Worm (Caenorhabditis elegans): ENCODE data around the gene F54H12.5.

Gene F54H12.5

DNA sequence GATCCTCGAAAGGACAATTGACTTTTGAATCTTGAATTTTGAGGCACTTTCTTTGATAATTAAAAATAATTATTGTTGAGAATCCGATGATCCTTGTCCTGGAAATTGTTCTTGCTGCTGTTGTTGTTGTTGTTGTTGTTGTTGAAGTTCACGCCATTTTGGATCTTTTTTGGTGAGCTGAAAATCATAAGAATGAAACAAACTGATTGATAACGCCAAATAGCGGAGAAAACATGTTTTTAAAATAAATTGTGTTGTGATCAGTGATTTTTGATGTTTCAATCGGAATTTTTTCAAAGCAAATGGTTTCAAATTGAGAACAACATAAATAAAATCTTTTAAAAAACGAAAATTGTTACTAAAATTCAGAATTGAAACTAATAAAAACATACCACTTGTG is 45.1 kb upstream of the F54H12.5 start:
- no peak for TF ChIP-seq fos-1 (tag; optimal IDR thresholded peaks at IDR 0.05)
- TF ChIP-seq nhr-12 (tag; optimal IDR thresholded peaks at IDR 0.05): no peak
- no peak for TF ChIP-seq fkh-10 (GFP tag; optimal IDR thresholded peaks at IDR 0.05)
- no peak for TF ChIP-seq ama-1 (optimal IDR thresholded peaks at IDR 0.05)
- no peak for TF ChIP-seq nhr-11 (tag; optimal IDR thresholded peaks at IDR 0.05)
- TF ChIP-seq nhr-77 (tag; optimal IDR thresholded peaks at IDR 0.05): no peak
- TF ChIP-seq jun-1 (tag; optimal IDR thresholded peaks at IDR 0.05): no peak
- TF ChIP-seq nhr-43 (tag; optimal IDR thresholded peaks at IDR 0.05; ENCODE audit: poor library complexity, severe bottlenecking): no peak

DNA sequence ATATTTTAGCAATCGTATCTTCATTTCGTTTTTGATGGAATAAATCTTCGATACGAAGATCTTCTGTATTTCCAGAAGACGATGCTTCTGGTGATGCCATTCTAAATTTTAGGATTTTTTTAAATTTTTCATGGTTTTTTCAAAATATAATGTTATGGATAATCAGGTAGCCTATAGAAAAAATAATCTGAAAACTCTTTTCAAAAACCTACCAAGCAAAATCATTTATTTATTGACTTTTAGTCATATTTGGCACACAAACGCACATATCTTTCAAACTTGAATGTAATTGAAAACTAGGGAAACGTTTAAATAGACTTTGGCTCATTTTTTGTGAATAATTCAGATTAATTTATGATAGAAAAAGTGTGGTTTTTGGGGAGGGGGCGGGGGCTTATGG is 44.5 kb upstream of the F54H12.5 start, which contains the start of gene F44B9.5:
F44B9.5 (minus strand) TSS at position 101 of the 400 bp plus-strand sequence.
- TF ChIP-seq nhr-67 (tag; optimal IDR thresholded peaks at IDR 0.05): no peak
- no peak for TF ChIP-seq eor-1 (tag; optimal IDR thresholded peaks at IDR 0.05)

DNA sequence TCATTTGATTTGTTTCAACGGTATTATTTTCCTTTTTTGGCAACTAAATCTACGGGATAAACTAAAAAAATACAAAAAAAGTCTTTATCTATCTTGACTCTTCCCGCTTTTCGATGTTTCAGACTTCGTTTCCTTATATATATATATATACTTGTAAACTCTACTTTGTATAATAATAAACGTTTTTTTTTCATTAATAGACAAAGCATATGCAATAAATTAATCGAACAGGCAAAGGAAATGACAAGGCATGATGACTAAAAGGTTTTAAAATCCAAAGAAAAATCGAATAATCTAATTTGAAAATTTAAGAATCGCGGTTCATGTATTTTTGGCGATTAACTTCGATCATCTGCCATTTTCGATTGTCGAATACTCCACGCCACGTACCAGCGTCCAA is 41.6 kb upstream of the F54H12.5 start:
- TF ChIP-seq nhr-28 (tag; optimal IDR thresholded peaks at IDR 0.05) (no peak), zag-1 (tag; optimal IDR thresholded peaks at IDR 0.05) (no peak), nhr-25 (tag; optimal IDR thresholded peaks at IDR 0.05) (no peak), nhr-77 (tag; optimal IDR thresholded peaks at IDR 0.05) (no peak)

DNA sequence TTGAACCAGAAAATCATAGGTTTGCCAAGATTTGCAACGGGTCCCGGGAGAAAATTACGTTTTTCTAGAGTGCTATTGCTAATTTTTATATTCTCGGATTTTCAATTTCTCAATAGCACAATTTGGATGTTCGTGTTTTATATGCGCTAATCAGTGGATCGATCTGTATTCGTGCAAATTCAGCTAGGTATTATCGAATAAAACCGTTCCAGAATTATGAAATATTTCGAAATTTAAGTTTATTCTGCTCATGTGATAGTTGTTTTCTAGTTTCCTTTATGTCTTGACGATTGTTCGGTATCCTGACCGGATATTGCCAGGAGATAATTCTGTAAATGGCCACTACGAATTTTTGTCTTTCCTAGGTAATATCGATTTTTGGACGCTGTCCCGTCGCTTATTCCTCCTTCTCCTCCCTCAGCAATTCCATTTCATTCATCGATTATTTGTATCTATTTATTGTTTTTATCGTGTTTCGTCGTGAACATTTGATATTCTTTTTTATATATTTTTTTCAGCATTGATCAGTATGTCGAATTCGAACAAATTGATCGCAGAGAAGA is 38.4 kb upstream of the F54H12.5 start, which contains the start of gene cit-1.2:
cit-1.2 (plus strand) TSS at position 513 of the 563 bp plus-strand sequence.
- no peak for TF ChIP-seq ama-1 (optimal IDR thresholded peaks at IDR 0.05)

DNA sequence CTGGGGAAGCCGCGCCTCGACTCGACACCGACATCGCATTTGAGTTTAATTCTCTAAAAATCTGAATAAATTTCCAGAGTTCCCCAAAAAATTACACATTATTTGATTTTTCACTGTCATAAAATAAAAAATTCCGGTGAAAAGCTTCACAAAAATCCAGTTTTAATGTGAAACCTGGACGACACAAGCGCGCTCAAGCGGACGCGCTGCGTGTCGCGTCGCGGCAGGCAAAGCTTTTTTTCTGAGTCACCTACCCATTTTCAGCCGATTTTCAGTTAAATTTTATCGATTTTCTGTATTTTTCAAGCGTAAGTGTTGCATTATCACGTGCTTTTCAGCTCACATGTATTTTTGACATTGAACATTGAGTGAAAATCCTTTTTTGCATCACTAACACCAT is 37.8 kb upstream of the F54H12.5 start, which contains the start of gene cit-1.1:
cit-1.1 (minus strand) TSS at position 53 of the 400 bp plus-strand sequence.
- TF ChIP-seq sea-2 (GFP tag; optimal IDR thresholded peaks at IDR 0.05): no peak
- peak; percentile 46 for TF ChIP-seq nfya-1 (tag; optimal IDR thresholded peaks at IDR 0.05; ENCODE audit: insufficient read depth)
- TF ChIP-seq pha-4 (tag; optimal IDR thresholded peaks at IDR 0.05): peak; percentile 11
- TF ChIP-seq ztf-11 (tag; optimal IDR thresholded peaks at IDR 0.05): no peak
- no peak for TF ChIP-seq fkh-2 (tag; optimal IDR thresholded peaks at IDR 0.05)
- peak; percentile 19 for TF ChIP-seq elt-2 (tag; optimal IDR thresholded peaks at IDR 0.05)
- TF ChIP-seq lin-39 (tag; optimal IDR thresholded peaks at IDR 0.05): peak; percentile 59
- TF ChIP-seq hmg-11 (tag; optimal IDR thresholded peaks at IDR 0.05): peak; percentile 36
- no peak for TF ChIP-seq lsy-12 (tag; optimal IDR thresholded peaks at IDR 0.05)
- peak; percentile 60 for TF ChIP-seq lin-15B (tag; optimal IDR thresholded peaks at IDR 0.05)
- TF ChIP-seq elt-1 (tag; optimal IDR thresholded peaks at IDR 0.05): no peak
- TF ChIP-seq ceh-28 (tag; optimal IDR thresholded peaks at IDR 0.05): no peak
- TF ChIP-seq egl-5 (tag; optimal IDR thresholded peaks at IDR 0.05): peak; percentile 37
- no peak for TF ChIP-seq unc-39 (tag; optimal IDR thresholded peaks at IDR 0.05)

DNA sequence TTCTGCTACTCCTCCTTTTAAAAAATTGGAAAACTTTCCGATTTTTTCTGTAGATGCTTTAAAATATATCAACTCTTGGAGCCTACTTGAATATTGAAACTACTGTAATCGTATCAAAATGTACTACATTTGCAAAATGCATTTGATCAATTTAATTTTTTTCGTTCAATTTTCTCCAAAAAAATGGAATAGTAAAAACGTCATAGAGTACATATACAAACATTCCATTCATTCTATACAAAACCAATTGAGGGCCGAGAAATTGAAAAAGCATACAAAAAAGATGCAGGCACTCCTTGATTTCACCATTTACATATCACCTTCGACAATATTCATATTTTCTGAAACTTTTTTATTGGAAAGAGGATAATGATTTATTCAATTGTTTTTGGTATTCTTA is 32.1 kb upstream of the F54H12.5 start, which contains the start of gene C06G4.6:
C06G4.6 (plus strand) TSS at position 301 of the 400 bp plus-strand sequence.
- TF ChIP-seq elt-1 (tag; optimal IDR thresholded peaks at IDR 0.05): no peak
- TF ChIP-seq ztf-11 (tag; optimal IDR thresholded peaks at IDR 0.05): no peak

DNA sequence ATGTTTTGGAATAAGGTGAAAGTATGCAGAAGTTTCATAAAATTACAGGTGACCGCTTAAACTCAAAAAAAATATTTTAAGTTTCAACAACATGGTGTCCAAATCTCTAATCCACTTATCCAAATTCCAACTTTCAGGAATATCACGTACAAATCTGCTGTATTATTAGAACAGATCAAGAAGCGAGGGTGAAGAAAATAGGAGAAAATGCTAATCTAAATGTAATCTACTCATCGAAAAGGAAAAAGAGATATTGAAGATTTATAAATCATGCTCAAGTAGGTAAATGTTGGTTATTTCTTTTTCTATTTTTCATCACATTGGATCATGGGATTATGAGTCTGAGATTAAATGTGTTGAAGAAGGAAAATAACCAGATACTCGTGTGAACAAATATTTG is 29.6 kb upstream of the F54H12.5 start:
- TF ChIP-seq ceh-9 (tag; optimal IDR thresholded peaks at IDR 0.05) (no peak), sea-2 (GFP tag; optimal IDR thresholded peaks at IDR 0.05) (no peak), fkh-10 (GFP tag; optimal IDR thresholded peaks at IDR 0.05) (no peak), tbx-2 (tag; optimal IDR thresholded peaks at IDR 0.05) (no peak), egl-27 (tag; optimal IDR thresholded peaks at IDR 0.05) (no peak), unc-62 (GFP tag; optimal IDR thresholded peaks at IDR 0.05) (no peak), eor-1 (tag; optimal IDR thresholded peaks at IDR 0.05) (no peak), nhr-11 (tag; optimal IDR thresholded peaks at IDR 0.05) (no peak), ceh-82 (tag; optimal IDR thresholded peaks at IDR 0.05) (no peak), nhr-28 (tag; optimal IDR thresholded peaks at IDR 0.05) (no peak), elt-3 (tag; optimal IDR thresholded peaks at IDR 0.05) (no peak), lin-15B (tag; optimal IDR thresholded peaks at IDR 0.05) (no peak), nhr-23 (tag; optimal IDR thresholded peaks at IDR 0.05) (no peak), jun-1 (tag; optimal IDR thresholded peaks at IDR 0.05) (no peak), ztf-11 (tag; optimal IDR thresholded peaks at IDR 0.05) (no peak), daf-12 (tag; optimal IDR thresholded peaks at IDR 0.05) (no peak)
